Worm (Caenorhabditis elegans): ENCODE data around the gene hex-1.
A peak's percentile ranks its signal among the peaks of the same experiment; 100 is the strongest.

hex-1 gene

ce11 chrX:2266366-2266765, 45.4 kb downstream of the hex-1 start:
- TF ChIP-seq lin-13 (tag; optimal IDR thresholded peaks at IDR 0.05) (no peak), ham-2 (GFP tag; optimal IDR thresholded peaks at IDR 0.05) (no peak), nhr-76 (tag; optimal IDR thresholded peaks at IDR 0.05) (no peak), unc-120 (tag; optimal IDR thresholded peaks at IDR 0.05; ENCODE audit: poor library complexity, severe bottlenecking) (no peak), mep-1 (tag; optimal IDR thresholded peaks at IDR 0.05) (no peak)

DNA sequence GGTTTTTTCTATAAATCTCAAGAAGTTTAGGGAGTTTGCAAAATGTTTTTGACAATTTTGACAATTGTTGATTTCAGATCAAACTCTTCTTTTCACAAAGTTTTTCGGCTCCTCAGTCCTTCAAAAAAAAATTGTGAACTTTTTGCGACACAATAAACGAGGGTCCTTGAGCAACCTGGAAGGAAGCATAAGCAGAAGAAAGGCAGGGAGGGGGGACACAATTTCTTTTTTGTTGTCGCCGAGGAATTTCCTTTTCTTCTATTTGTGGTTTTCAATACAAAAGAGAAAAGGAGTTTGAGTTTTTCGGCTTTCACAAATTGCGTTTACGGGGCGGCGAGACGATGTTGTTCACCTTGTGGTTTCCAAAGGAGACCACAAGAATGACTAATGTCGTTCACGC, 45.8 kb downstream of the hex-1 start:
- TF ChIP-seq ces-1 (GFP tag; optimal IDR thresholded peaks at IDR 0.05) (peak; percentile 21), lin-13 (tag; optimal IDR thresholded peaks at IDR 0.05) (no peak)

DNA sequence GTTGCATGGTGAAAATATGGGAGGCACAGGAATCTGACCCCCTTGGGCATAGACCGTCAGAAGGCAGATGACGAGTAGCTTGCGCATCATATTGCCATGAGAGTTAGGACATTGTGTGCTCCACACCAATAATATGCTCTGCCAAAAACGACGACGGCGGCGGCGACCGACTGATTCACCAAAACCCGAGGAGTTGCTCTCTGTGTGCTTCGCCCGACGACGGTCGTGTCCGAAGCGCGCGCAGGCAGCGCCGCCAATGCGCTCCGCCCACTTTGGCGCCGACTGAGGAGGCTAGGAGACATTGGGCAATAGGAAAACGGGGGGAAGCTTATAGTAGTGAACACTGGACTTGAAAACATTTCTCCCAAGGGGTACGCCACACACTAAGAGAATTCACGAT, 47.0 kb downstream of the hex-1 start, which contains the start of gene AH9.6:
TSS of gene AH9.6 (minus strand) at position 183 of the 400 bp plus-strand sequence.
- TF ChIP-seq nhr-76 (tag; optimal IDR thresholded peaks at IDR 0.05) = no peak
- TF ChIP-seq sem-2 (GFP tag; optimal IDR thresholded peaks at IDR 0.05) = no peak
- TF ChIP-seq lin-32 (GFP tag; optimal IDR thresholded peaks at IDR 0.05) = no peak
- no peak for TF ChIP-seq lsy-2 (tag; optimal IDR thresholded peaks at IDR 0.05)
- TF ChIP-seq cnd-1 (tag; optimal IDR thresholded peaks at IDR 0.05) = no peak
- no peak for TF ChIP-seq nhr-237 (tag; optimal IDR thresholded peaks at IDR 0.05)

DNA sequence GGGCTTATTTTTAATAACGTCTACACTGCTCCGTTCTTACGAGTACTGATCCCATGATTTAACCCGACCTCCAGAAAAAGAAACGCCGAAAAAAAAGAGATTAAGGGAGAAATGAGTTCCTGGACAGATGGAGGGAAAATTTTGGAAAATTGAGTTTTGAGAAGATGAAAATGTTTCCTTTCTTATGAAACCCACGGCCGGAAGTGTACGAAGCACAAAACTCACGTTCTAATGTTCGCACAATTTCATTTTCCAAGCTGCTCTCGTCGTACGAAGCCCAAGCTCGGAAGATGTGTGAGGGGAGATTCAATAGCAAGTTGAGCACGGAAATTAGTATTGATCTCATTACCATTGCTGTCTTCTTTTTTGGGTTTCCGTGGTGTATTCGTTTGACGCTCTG, 50.5 kb downstream of the hex-1 start:
- TF ChIP-seq ces-1 (GFP tag; optimal IDR thresholded peaks at IDR 0.05) (peak; percentile 79), elt-1 (tag; optimal IDR thresholded peaks at IDR 0.05; ENCODE audit: borderline replicate concordance, insufficient read depth) (no peak), blmp-1 (tag; optimal IDR thresholded peaks at IDR 0.05) (no peak)

DNA sequence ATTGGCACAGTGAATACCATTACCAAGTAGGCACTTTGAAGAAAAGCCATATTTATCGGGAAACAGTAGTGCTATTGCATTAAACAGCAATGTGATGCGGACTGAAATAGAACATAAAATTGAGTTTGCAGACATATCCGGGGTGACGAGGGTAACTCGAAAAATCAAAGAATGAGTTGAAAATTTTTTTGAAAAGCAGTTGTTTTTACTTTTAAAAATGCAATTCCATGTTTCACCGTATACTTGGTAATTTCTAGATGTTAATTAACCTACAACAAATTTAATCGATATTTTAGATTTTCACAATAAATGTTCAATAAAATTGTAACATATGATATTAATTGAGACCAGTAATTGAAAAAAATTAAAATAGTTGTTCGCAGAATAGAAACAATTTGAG, 53.3 kb downstream of the hex-1 start, which contains the start of gene AH9.4:
TSS of gene AH9.4 (minus strand) at position 101 of the 400 bp plus-strand sequence.
- TF ChIP-seq nhr-76 (tag; optimal IDR thresholded peaks at IDR 0.05) (no peak), unc-62 (GFP tag; optimal IDR thresholded peaks at IDR 0.05) (no peak), mep-1 (tag; optimal IDR thresholded peaks at IDR 0.05) (no peak), blmp-1 (tag; optimal IDR thresholded peaks at IDR 0.05) (no peak), nhr-2 (tag; optimal IDR thresholded peaks at IDR 0.05) (no peak), ceh-83 (GFP tag; optimal IDR thresholded peaks at IDR 0.05) (no peak), M03D4.4 (tag; optimal IDR thresholded peaks at IDR 0.05) (no peak), flh-1 (GFP tag; optimal IDR thresholded peaks at IDR 0.05) (no peak), bed-3 (GFP tag; optimal IDR thresholded peaks at IDR 0.05) (no peak), sptf-1 (tag; optimal IDR thresholded peaks at IDR 0.05) (no peak), cnd-1 (tag; optimal IDR thresholded peaks at IDR 0.05) (no peak), ces-1 (GFP tag; optimal IDR thresholded peaks at IDR 0.05) (no peak)

DNA sequence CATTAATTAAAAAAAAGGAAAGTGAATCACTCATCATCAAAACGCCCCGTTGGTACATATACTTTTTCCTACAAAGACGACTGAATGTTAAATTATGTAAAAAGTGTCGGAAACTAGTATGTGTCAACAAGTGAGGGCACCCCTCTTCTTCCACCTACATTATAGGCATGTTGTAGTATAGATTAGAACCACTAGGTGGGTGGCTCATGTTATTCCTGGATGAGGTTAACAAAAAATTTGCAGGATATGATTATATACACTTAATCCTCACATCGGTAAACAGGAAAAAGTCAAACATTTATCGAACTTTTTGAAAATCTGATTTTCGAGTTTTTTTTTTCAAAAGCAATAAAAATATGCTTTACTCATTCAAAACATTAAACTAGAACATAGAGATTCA, 55.0 kb downstream of the hex-1 start:
- TF ChIP-seq lin-32 (GFP tag; optimal IDR thresholded peaks at IDR 0.05) (no peak), M03D4.4 (tag; optimal IDR thresholded peaks at IDR 0.05) (no peak), ces-1 (GFP tag; optimal IDR thresholded peaks at IDR 0.05) (no peak), ham-2 (GFP tag; optimal IDR thresholded peaks at IDR 0.05) (no peak), zip-8 (tag; optimal IDR thresholded peaks at IDR 0.05) (no peak), ceh-83 (GFP tag; optimal IDR thresholded peaks at IDR 0.05) (no peak)
